Fruit fly (Drosophila melanogaster): Measurements from ENCODE around the gene wapl.

- no peak for TF ChIP-seq CG8478 (optimal IDR thresholded peaks at IDR 0.05)
- no peak for TF ChIP-seq EcR (GFP tag; optimal IDR thresholded peaks at IDR 0.05)
- no peak for TF ChIP-seq psq (optimal IDR thresholded peaks at IDR 0.05)
- TF ChIP-seq Dll (optimal IDR thresholded peaks at IDR 0.05): no peak
Measured at dm6 chrX:2107782-2108409, 50.9 kb downstream of the wapl start.

Data from whole organism.